Worm (Caenorhabditis elegans): ENCODE measurements around the gene T21C9.13.

Gene T21C9.13

ce11 chrV:10564830-10565365 lies 32.2 kb upstream of the T21C9.13 start, which contains the start of gene cat-4:
TSS of gene cat-4 (plus strand) at chrV:10564880.
- TF ChIP-seq unc-39 (tag; optimal IDR thresholded peaks at IDR 0.05) (no peak), pqm-1 (tag; optimal IDR thresholded peaks at IDR 0.05) (peak; percentile 68), fkh-10 (GFP tag; optimal IDR thresholded peaks at IDR 0.05) (no peak), jun-1 (tag; optimal IDR thresholded peaks at IDR 0.05) (peak; percentile 8), ceh-28 (tag; optimal IDR thresholded peaks at IDR 0.05) (no peak), elt-3 (tag; optimal IDR thresholded peaks at IDR 0.05) (no peak), lsy-12 (tag; optimal IDR thresholded peaks at IDR 0.05) (no peak), elt-2 (tag; optimal IDR thresholded peaks at IDR 0.05) (peak; percentile 79)

DNA sequence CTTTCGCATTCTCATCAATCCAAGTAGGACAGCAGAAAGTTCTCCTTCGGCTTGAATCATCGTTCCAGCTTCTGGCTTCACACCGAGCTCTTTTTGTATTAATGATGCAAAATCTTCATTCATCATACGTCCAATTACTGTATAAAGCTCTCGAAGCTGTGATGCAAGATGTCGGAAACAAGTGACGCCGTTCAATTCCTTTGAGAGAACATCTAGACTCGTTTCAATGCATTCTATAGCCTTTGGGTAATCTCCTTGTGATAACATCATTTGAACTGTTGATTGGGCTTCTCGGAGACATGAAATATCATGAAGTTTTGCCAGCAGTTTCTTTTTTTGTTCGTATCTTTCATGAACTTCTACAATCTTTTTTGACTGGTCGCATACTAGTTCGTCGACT lies 28.6 kb upstream of the T21C9.13 start:
- TF ChIP-seq R02D3.7 (tag; optimal IDR thresholded peaks at IDR 0.05) (no peak), pqm-1 (tag; optimal IDR thresholded peaks at IDR 0.05) (no peak), elt-1 (tag; optimal IDR thresholded peaks at IDR 0.05) (no peak), pha-4 (tag; optimal IDR thresholded peaks at IDR 0.05) (no peak), lin-39 (tag; optimal IDR thresholded peaks at IDR 0.05) (no peak), unc-39 (tag; optimal IDR thresholded peaks at IDR 0.05) (no peak), ceh-9 (tag; optimal IDR thresholded peaks at IDR 0.05) (no peak), aly-2 (tag; optimal IDR thresholded peaks at IDR 0.05) (no peak), ztf-11 (tag; optimal IDR thresholded peaks at IDR 0.05) (no peak), nhr-76 (tag; optimal IDR thresholded peaks at IDR 0.05) (no peak)

DNA sequence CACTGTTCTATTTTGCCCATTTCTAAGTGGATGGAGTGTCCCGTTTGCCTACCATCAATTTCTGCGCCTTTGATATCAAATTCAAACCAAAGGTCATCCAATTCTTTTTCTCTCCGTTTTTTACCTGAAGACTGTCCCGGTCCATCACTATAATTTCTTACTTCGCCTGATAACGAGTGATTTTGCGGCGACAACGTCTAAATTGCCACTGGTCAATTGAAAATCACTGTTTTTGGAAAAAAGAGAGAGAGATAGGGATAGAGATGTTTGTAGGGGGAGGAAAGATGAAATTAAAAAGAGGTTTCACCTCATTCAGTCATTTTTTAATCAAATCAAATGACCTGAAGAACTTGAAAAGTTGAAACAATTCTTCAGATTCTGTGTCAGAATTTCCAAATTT lies 25.5 kb upstream of the T21C9.13 start:
- TF ChIP-seq elt-3 (tag; optimal IDR thresholded peaks at IDR 0.05) (peak in 1 of 3 experiments; percentile 1), jun-1 (tag; optimal IDR thresholded peaks at IDR 0.05) (no peak)

DNA sequence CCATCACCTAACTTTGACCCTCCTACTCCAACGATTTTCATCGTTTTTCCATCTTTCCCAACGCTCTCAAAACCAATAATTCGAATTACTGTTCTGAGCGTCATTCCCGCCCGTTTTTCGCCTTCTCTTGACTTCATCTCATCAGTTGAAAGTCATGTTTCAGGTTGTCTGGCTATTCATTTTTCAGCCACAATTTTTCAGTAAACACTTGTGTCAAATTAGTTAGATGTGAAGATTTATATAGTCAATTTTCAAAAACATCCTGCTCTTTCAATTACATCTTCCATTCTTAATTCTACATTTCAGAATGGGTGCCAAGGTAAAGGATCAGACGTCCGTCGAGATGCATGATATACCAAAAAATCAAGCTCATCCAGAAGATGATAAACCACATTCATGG lies 24.5 kb upstream of the T21C9.13 start, which contains the start of gene del-6:
Gene del-6 (plus strand): TSS at position 301 of the 400 bp plus-strand sequence.
- TF ChIP-seq nhr-11 (tag; optimal IDR thresholded peaks at IDR 0.05) (no peak), nhr-12 (tag; optimal IDR thresholded peaks at IDR 0.05) (no peak), ztf-4 (tag; optimal IDR thresholded peaks at IDR 0.05) (no peak), pha-4 (tag; optimal IDR thresholded peaks at IDR 0.05) (no peak)

DNA sequence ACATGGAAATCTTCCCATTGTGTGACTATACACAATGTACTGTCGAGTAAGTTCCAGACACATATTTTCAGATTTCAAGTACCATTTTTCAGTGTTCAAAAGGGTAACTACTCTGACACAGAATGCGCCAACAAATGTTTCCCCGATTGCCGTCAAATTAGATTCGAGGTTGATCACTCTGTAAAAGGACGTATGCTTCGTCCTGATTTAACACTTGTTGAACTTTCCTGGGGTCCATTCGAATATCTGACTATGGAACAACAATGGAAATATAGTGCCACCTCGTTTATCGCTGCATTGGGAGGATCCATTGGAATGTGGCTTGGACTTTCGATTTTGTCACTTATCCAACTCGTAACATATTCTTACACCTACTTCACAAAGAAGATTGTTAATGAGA lies 22.9 kb upstream of the T21C9.13 start:
- TF ChIP-seq ama-1 (optimal IDR thresholded peaks at IDR 0.05) (no peak), nhr-76 (tag; optimal IDR thresholded peaks at IDR 0.05) (no peak), elt-1 (tag; optimal IDR thresholded peaks at IDR 0.05) (no peak), elt-2 (tag; optimal IDR thresholded peaks at IDR 0.05) (no peak), ceh-28 (tag; optimal IDR thresholded peaks at IDR 0.05) (no peak), egl-5 (tag; optimal IDR thresholded peaks at IDR 0.05) (no peak), nhr-28 (tag; optimal IDR thresholded peaks at IDR 0.05) (no peak), aly-2 (tag; optimal IDR thresholded peaks at IDR 0.05) (no peak), nfya-1 (tag; optimal IDR thresholded peaks at IDR 0.05; ENCODE audit: insufficient read depth) (no peak)

- TF ChIP-seq ceh-28 (tag; optimal IDR thresholded peaks at IDR 0.05) = no peak
- TF ChIP-seq mml-1 (tag; optimal IDR thresholded peaks at IDR 0.05) = no peak
- TF ChIP-seq nhr-11 (tag; optimal IDR thresholded peaks at IDR 0.05) = no peak
- no peak for TF ChIP-seq skn-1 (tag; optimal IDR thresholded peaks at IDR 0.05)
- no peak for TF ChIP-seq nhr-76 (tag; optimal IDR thresholded peaks at IDR 0.05)
- no peak for TF ChIP-seq nhr-28 (tag; optimal IDR thresholded peaks at IDR 0.05)
- TF ChIP-seq ztf-11 (tag; optimal IDR thresholded peaks at IDR 0.05) = no peak
- TF ChIP-seq pqm-1 (tag; optimal IDR thresholded peaks at IDR 0.05) = no peak
- no peak for TF ChIP-seq egl-5 (tag; optimal IDR thresholded peaks at IDR 0.05)
- no peak for TF ChIP-seq nhr-12 (tag; optimal IDR thresholded peaks at IDR 0.05)
- no peak for TF ChIP-seq jun-1 (tag; optimal IDR thresholded peaks at IDR 0.05)
- TF ChIP-seq nhr-67 (tag; optimal IDR thresholded peaks at IDR 0.05) = no peak
Measured at ce11 chrV:10576319-10576718, 20.7 kb upstream of the T21C9.13 start, which contains the start of gene vps-54. TSS of gene vps-54 (minus strand) at chrV:10576419.

DNA sequence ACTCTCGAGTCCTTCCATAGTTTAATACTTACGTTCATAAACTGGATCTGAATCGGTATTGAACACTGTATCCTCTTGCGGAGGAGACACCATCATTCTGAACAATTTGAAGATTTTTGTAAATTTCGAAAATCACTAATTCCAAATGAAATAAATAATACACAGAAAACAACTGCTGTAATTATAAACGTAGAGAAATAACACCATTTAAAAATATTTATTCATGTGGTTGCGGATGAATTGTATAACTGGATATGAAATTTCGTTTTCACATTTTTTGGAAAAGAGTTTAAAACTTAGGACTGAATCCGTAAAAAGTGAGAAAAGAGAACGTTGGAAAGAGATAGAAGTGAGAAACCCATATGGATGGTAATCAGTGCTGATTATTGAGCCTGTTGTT lies 18.8 kb upstream of the T21C9.13 start, which contains the start of gene mics-1:
Gene mics-1 (minus strand): TSS at position 101 of the 400 bp plus-strand sequence.
- no peak for TF ChIP-seq jun-1 (tag; optimal IDR thresholded peaks at IDR 0.05)
- TF ChIP-seq lsy-12 (tag; optimal IDR thresholded peaks at IDR 0.05) = no peak
- TF ChIP-seq R02D3.7 (tag; optimal IDR thresholded peaks at IDR 0.05) = no peak
- no peak for TF ChIP-seq nhr-23 (tag; optimal IDR thresholded peaks at IDR 0.05)
